Fruit fly (Drosophila melanogaster) whole organism, prepupa: ENCODE data around the gene CG12057.

Experiments
- Blimp-1 ChIP-seq: fragments of 200-800 bp; sonication (Bioruptor generic); optimal IDR thresholded peaks from 3 replicates; lab custom pipeline; 2017; ENCODE audit warnings: missing biosample characterization, missing genetic modification characterization, mild to moderate bottlenecking, moderate library complexity, missing genetic modification reagents
- CG10669 ChIP-seq: fragments of 200-800 bp; sonication (Bioruptor generic); optimal IDR thresholded peaks from 3 replicates; lab custom pipeline; 2018; ENCODE audit warnings: missing biosample characterization, mild to moderate bottlenecking, missing genetic modification characterization, moderate library complexity
- CG11294 ChIP-seq: fragments of 200-800 bp; sonication (Bioruptor generic); IDR thresholded peaks from 2 replicates; pipeline ENCODE4 v1.3.6; 2022; ENCODE audit warnings: missing biosample characterization, missing genetic modification characterization
- CG11762 ChIP-seq: fragments of 200-800 bp; sonication (Bioruptor generic); optimal IDR thresholded peaks from 3 replicates; lab custom pipeline; 2016; ENCODE audit warnings: missing biosample characterization, missing genetic modification characterization; ENCODE audit not compliant: insufficient read depth
- CG15336 ChIP-seq: fragments of 200-800 bp; sonication (Bioruptor generic); IDR thresholded peaks from 2 replicates; pipeline ENCODE4 v1.3.6; 2022; ENCODE audit warnings: missing biosample characterization, missing genetic modification characterization
- CG1621 ChIP-seq: fragments of 200-800 bp; sonication (Bioruptor generic); optimal IDR thresholded peaks from 3 replicates; lab custom pipeline; 2018; ENCODE audit warnings: missing biosample characterization, mild to moderate bottlenecking, missing genetic modification characterization
- CG16779 ChIP-seq: fragments of 200-800 bp; sonication (Bioruptor generic); optimal IDR thresholded peaks from 3 replicates; lab custom pipeline; 2017; ENCODE audit warnings: missing biosample characterization, mild to moderate bottlenecking, missing genetic modification characterization
- CG31627 ChIP-seq: fragments of 200-800 bp; sonication (Bioruptor generic); optimal IDR thresholded peaks from 3 replicates; lab custom pipeline; 2016; ENCODE audit warnings: missing biosample characterization, missing genetic modification characterization
- CG6163 ChIP-seq: fragments of 200-800 bp; sonication (Bioruptor generic); IDR thresholded peaks from 3 replicates; pipeline ENCODE4 v1.3.6; 2022; ENCODE audit warnings: missing biosample characterization, missing genetic modification characterization
- CG6276 ChIP-seq: fragments of 200-800 bp; sonication (Bioruptor generic); optimal IDR thresholded peaks from 2 replicates; lab custom pipeline; 2017; ENCODE audit warnings: missing biosample characterization, mild to moderate bottlenecking, missing genetic modification characterization
- CG6792 ChIP-seq: fragments of 200-800 bp; sonication (Bioruptor generic); optimal IDR thresholded peaks from 3 replicates; lab custom pipeline; 2016; ENCODE audit warnings: missing biosample characterization, missing genetic modification characterization
- CG6808 ChIP-seq: fragments of 200-800 bp; sonication (Bioruptor generic); optimal IDR thresholded peaks from 3 replicates; lab custom pipeline; 2017; ENCODE audit warnings: missing biosample characterization, missing genetic modification characterization, mild to moderate bottlenecking, moderate library complexity, missing genetic modification reagents
- CG6854 ChIP-seq: fragments of 200-800 bp; sonication (Bioruptor generic); optimal IDR thresholded peaks from 2 replicates; lab custom pipeline; 2017; ENCODE audit warnings: missing biosample characterization, mild to moderate bottlenecking, missing genetic modification characterization
- CG7368 ChIP-seq: fragments of 200-800 bp; sonication (Bioruptor generic); optimal IDR thresholded peaks from 3 replicates; lab custom pipeline; 2016; ENCODE audit warnings: missing biosample characterization, missing genetic modification characterization
- CG8119 ChIP-seq: fragments of 200-800 bp; sonication (Bioruptor generic); IDR thresholded peaks from 3 replicates; pipeline ENCODE4 v1.3.6; 2022; ENCODE audit warnings: missing biosample characterization, missing genetic modification characterization
- CG9139 ChIP-seq: fragments of 200-800 bp; sonication (Bioruptor generic); optimal IDR thresholded peaks from 3 replicates; lab custom pipeline; 2017; ENCODE audit warnings: missing biosample characterization, mild to moderate bottlenecking, missing genetic modification characterization
- Eip78C ChIP-seq: fragments of 200-800 bp; sonication (Bioruptor generic); peaks from one replicate; lab custom pipeline; 2016; ENCODE audit warnings: missing biosample characterization, missing genetic modification characterization
- Ets96B ChIP-seq: fragments of 200-800 bp; optimal IDR thresholded peaks from 2 replicates; lab custom pipeline; 2019; ENCODE audit warnings: missing biosample characterization, mild to moderate bottlenecking, missing genetic modification characterization, moderate library complexity
- Hr38 ChIP-seq: sonication (Bioruptor generic); optimal IDR thresholded peaks from 2 replicates; lab custom pipeline; 2016; ENCODE audit warnings: missing biosample characterization, missing genetic modification characterization
- Lpt ChIP-seq: fragments of 200-800 bp; sonication (Bioruptor generic); optimal IDR thresholded peaks from 3 replicates; lab custom pipeline; 2016; ENCODE audit warnings: missing biosample characterization, missing genetic modification characterization
- Met ChIP-seq: fragments of 200-800 bp; sonication (Bioruptor generic); optimal IDR thresholded peaks from 3 replicates; lab custom pipeline; 2016; ENCODE audit warnings: missing biosample characterization, missing genetic modification characterization
- Smox ChIP-seq: fragments of 200-800 bp; sonication (Bioruptor generic); optimal IDR thresholded peaks from 3 replicates; lab custom pipeline; 2016; ENCODE audit warnings: missing biosample characterization, missing genetic modification characterization
- Sox14 ChIP-seq: fragments of 200-800 bp; sonication (Bioruptor generic); optimal IDR thresholded peaks from 3 replicates; lab custom pipeline; 2016; ENCODE audit warnings: missing biosample characterization, missing genetic modification characterization
- Sox15 ChIP-seq: fragments of 200-800 bp; sonication (Bioruptor generic); optimal IDR thresholded peaks from 3 replicates; lab custom pipeline; 2016; ENCODE audit warnings: missing biosample characterization, missing genetic modification characterization
- achi ChIP-seq: fragments of 200-800 bp; sonication (Bioruptor generic); optimal IDR thresholded peaks from 3 replicates; lab custom pipeline; 2016; ENCODE audit warnings: missing biosample characterization, missing genetic modification characterization
- acj6 ChIP-seq: fragments of 200-800 bp; sonication (Bioruptor generic); optimal IDR thresholded peaks from 3 replicates; lab custom pipeline; 2016; ENCODE audit warnings: missing biosample characterization, missing genetic modification characterization
- dac ChIP-seq: fragments of 200-800 bp; sonication (Bioruptor generic); optimal IDR thresholded peaks from 2 replicates; lab custom pipeline; 2017; ENCODE audit warnings: missing biosample characterization, mild to moderate bottlenecking, missing genetic modification characterization
- dsx ChIP-seq: fragments of 200-800 bp; optimal IDR thresholded peaks from 3 replicates; lab custom pipeline; 2019; ENCODE audit warnings: missing biosample characterization, mild to moderate bottlenecking, missing genetic modification characterization, moderate library complexity; ENCODE audit not compliant: poor library complexity, severe bottlenecking
- eg ChIP-seq: fragments of 200-800 bp; sonication (Bioruptor generic); IDR thresholded peaks from 3 replicates; pipeline ENCODE4 v1.3.6; 2022; ENCODE audit warnings: missing biosample characterization, missing genetic modification characterization
- esn ChIP-seq: fragments of 200-800 bp; sonication (Bioruptor generic); optimal IDR thresholded peaks from 2 replicates; lab custom pipeline; 2016; ENCODE audit warnings: missing biosample characterization, mild to moderate bottlenecking, missing genetic modification characterization, moderate library complexity
- fd59A ChIP-seq: fragments of 200-800 bp; sonication (Bioruptor generic); optimal IDR thresholded peaks from 2 replicates; lab custom pipeline; 2017; ENCODE audit warnings: missing biosample characterization, mild to moderate bottlenecking, missing genetic modification characterization, missing genetic modification reagents
- fkh ChIP-seq: fragments of 200-800 bp; sonication (Bioruptor generic); optimal IDR thresholded peaks from 3 replicates; lab custom pipeline; 2017; ENCODE audit warnings: missing biosample characterization, mild to moderate bottlenecking, missing genetic modification characterization, moderate library complexity
- net ChIP-seq: fragments of 200-800 bp; sonication (Bioruptor generic); optimal IDR thresholded peaks from 3 replicates; lab custom pipeline; 2016; ENCODE audit warnings: missing biosample characterization, missing genetic modification characterization
- salr ChIP-seq, 2 experiments: fragments of 200-800 bp; sonication (Bioruptor generic); optimal IDR thresholded peaks; 3 replicates each; lab custom pipeline; 2016 to 2018; ENCODE audit warnings: missing biosample characterization in 2 of 2, missing genetic modification characterization in 2 of 2, mild to moderate bottlenecking in 1 of 2
- ss ChIP-seq, 2 experiments: fragments of 200-800 bp; sonication (Bioruptor generic); optimal IDR thresholded peaks; 2 replicates in 1 of 2; 3 replicates in 1 of 2; lab custom pipeline; 2017 to 2018; ENCODE audit warnings: mild to moderate bottlenecking in 2 of 2, missing biosample characterization in 2 of 2, missing genetic modification characterization in 2 of 2, moderate library complexity in 1 of 2
- vri ChIP-seq: fragments of 200-800 bp; sonication (Bioruptor generic); optimal IDR thresholded peaks from 3 replicates; lab custom pipeline; 2016; ENCODE audit warnings: missing biosample characterization, mild to moderate bottlenecking, missing genetic modification characterization

Gene CG12057

DNA sequence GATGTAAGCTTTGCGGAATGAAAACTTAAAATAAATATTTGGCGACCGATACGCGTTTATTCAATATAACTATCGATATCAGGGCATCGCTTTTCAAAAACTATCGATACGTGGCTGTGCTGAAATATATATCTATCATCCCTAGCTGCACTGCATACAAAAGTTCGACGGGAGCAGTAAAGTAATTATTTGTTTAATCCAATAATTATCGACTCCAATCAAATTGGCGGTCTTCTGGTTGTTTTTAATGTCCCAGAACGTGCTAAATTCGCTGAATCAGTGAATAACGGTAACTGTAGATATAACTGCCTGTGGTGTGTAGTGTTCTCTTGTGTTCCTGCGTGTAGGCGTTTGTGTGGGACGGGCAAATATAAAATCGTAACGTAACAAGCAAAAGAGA lies 28.3 kb upstream of the CG12057 start, which contains the start of gene mei-P26:
Gene mei-P26 (plus strand): TSS at position 146 of the 400 bp plus-strand sequence.
- TF ChIP-seq CG15336 (GFP tag; lab: Robert Waterston, UW) = peak; percentile 34; the same call in 1 of the 2 replicates
- TF ChIP-seq dac (GFP tag; lab: Kevin White, UChicago) = no peak
- no peak for TF ChIP-seq CG6808 (GFP tag; lab: Kevin White, UChicago)
- TF ChIP-seq CG6276 (GFP tag; lab: Kevin White, UChicago) = no peak
- TF ChIP-seq CG8119 = no peak
- TF ChIP-seq Eip78C (GFP tag; lab: Kevin White, UChicago) = peak; percentile 77
- TF ChIP-seq esn (GFP tag; lab: Kevin White, UChicago) = peak; percentile 34
- TF ChIP-seq fkh (GFP tag; lab: Kevin White, UChicago) = peak; percentile 61
- no peak for TF ChIP-seq net (GFP tag; lab: Kevin White, UChicago)
- TF ChIP-seq Smox (GFP tag; lab: Kevin White, UChicago) = no peak
- TF ChIP-seq CG6163 (GFP tag; lab: Robert Waterston, UW) = peak; percentile 55; the same call in 1 of the 3 replicates
- TF ChIP-seq vri = peak; percentile 34
- peak; percentile 3 for TF ChIP-seq dsx (GFP tag; lab: Kevin White, UChicago)
- peak; percentile 6 for TF ChIP-seq Sox14
- TF ChIP-seq Blimp-1 (GFP tag; lab: Kevin White, UChicago) = no peak
- no peak for TF ChIP-seq CG31627 (GFP tag; lab: Kevin White, UChicago)
- no peak for TF ChIP-seq CG10669 (GFP tag; lab: Kevin White, UChicago)
- TF ChIP-seq Hr38 (GFP tag; lab: Kevin White, UChicago) = no peak
- no peak for TF ChIP-seq Met (GFP tag; lab: Kevin White, UChicago)
- TF ChIP-seq acj6 (GFP tag; lab: Kevin White, UChicago) = no peak
- peak; percentile 44 for TF ChIP-seq CG6854
- TF ChIP-seq fd59A (GFP tag; lab: Kevin White, UChicago) = no peak
- no peak for TF ChIP-seq CG1621 (tag; lab: Kevin White, UChicago)
- TF ChIP-seq, all 60 proteins: peak for 9

DNA sequence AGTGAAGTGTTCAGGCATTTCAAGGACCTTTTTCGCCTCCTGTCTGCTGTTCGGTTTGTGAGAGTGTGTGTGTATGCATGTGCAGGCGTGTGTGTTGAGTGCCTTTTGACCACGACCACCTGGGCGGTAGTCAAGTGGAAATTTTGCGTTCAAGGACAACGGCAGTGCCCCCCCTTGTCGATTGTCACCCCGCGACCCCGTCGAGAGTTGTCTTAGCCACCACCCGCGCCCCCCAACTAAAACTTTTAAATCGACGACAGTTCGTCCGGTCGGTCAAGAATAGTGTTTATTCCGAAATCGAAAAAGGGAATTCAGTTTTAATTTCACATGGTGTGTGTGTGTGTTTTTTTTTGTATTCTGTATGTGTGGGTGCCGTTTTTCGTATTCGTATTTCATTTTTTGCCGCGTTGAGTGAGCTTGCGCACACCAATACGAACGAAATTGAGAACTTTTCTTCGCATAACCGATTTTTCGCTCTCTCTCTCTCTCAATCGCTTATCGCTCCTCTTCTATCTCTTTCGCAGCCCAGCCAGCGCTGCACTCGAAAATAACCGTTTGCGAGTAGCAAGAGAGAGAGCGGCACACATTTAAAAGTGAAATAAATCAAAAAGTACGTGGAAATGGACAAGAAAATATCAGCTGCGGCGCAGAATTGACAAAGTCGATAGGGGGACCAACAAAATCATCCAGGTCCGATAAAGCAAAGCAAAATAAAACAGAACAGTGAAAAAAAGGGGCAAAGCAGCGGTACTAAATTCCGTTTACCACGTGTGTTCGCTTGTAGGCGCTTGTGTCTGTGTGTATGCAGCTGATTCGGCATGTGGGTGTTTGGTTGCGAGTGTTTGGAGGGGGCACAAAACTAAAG lies 27.6 kb upstream of the CG12057 start:
- TF ChIP-seq Blimp-1 (GFP tag; lab: Kevin White, UChicago) = peak; percentile 29
- TF ChIP-seq CG11294 = no peak
- peak; percentile 20 for TF ChIP-seq CG6854
- TF ChIP-seq Eip78C (GFP tag; lab: Kevin White, UChicago) = peak; percentile 74
- TF ChIP-seq CG1621 (tag; lab: Kevin White, UChicago) = no peak
- no peak for TF ChIP-seq Lpt
- TF ChIP-seq eg (GFP tag; lab: Robert Waterston, UW) = peak; percentile 69
- TF ChIP-seq CG9139 (GFP tag; lab: Kevin White, UChicago) = peak; percentile 41
- peak; percentile 32; the same call in 1 of the 2 replicates for TF ChIP-seq CG15336 (GFP tag; lab: Robert Waterston, UW)
- no peak for TF ChIP-seq achi (GFP tag; lab: Kevin White, UChicago)
- TF ChIP-seq CG6792 (GFP tag; lab: Kevin White, UChicago) = no peak
- peak; percentile 16 for TF ChIP-seq dsx (GFP tag; lab: Kevin White, UChicago)
- TF ChIP-seq CG6276 (GFP tag; lab: Kevin White, UChicago) = peak; percentile 64
- TF ChIP-seq Ets96B (tag; lab: Kevin White, UChicago) = peak; percentile 21
- peak; percentile 19 for TF ChIP-seq CG6808 (GFP tag; lab: Kevin White, UChicago)
- TF ChIP-seq ss (GFP tag; optimal IDR thresholded peaks at IDR 0.05; lab: Kevin White, UChicago) = peak; percentile 45 to 56
- peak; percentile 35 for TF ChIP-seq net (GFP tag; lab: Kevin White, UChicago)
- TF ChIP-seq fd59A (GFP tag; lab: Kevin White, UChicago) = peak; percentile 10
- no peak for TF ChIP-seq CG7368 (GFP tag; lab: Kevin White, UChicago)
- peak; percentile 37 for TF ChIP-seq CG16779
- peak in 1 of 2 experiments; percentile 38 for TF ChIP-seq salr (GFP tag; optimal IDR thresholded peaks at IDR 0.05; lab: Kevin White, UChicago)
- TF ChIP-seq Sox15 (GFP tag; lab: Kevin White, UChicago) = no peak
- TF ChIP-seq CG6163 (GFP tag; lab: Robert Waterston, UW) = peak; percentile 68
- TF ChIP-seq CG11762 (GFP tag; lab: Kevin White, UChicago) = no peak
